Fruit fly (Drosophila melanogaster) whole organism, embryonic: ENCODE measurements around the gene beta4GalT7.

ENCODE experiments used
- Ada2b ChIP-seq: fragments of 200-800 bp; sonication (Bioruptor generic); IDR thresholded peaks from 2 replicates; pipeline ENCODE4 v1.3.6; 2022; ENCODE audit warnings: missing biosample characterization, missing genetic modification characterization
- Adf1 ChIP-seq: fragments of 200-800 bp; sonication (Bioruptor generic); IDR thresholded peaks from 2 replicates; pipeline ENCODE4 v1.3.6; 2022; ENCODE audit warnings: missing biosample characterization, missing genetic modification characterization
- BEAF-32 ChIP-seq: fragments of 200-800 bp; sonication (Bioruptor generic); optimal IDR thresholded peaks from 3 replicates; lab custom pipeline; 2017; ENCODE audit warnings: missing biosample characterization, missing genetic modification characterization, mild to moderate bottlenecking, moderate library complexity, missing genetic modification reagents
- CG10267 ChIP-seq: fragments of 200-800 bp; sonication (Bioruptor generic); optimal IDR thresholded peaks from 2 replicates; lab custom pipeline; 2018; ENCODE audit warnings: missing biosample characterization, mild to moderate bottlenecking, missing genetic modification characterization, moderate library complexity
- CG11723 ChIP-seq: fragments of 200-800 bp; sonication (Bioruptor generic); optimal IDR thresholded peaks from 2 replicates; lab custom pipeline; 2017; ENCODE audit warnings: missing biosample characterization, mild to moderate bottlenecking, missing genetic modification characterization
- CG12391 ChIP-seq: fragments of 200-800 bp; sonication (Bioruptor generic); optimal IDR thresholded peaks from 3 replicates; lab custom pipeline; 2018; ENCODE audit warnings: missing biosample characterization, mild to moderate bottlenecking, missing genetic modification characterization, moderate library complexity
- CG12659 ChIP-seq: fragments of 200-800 bp; sonication (Bioruptor generic); optimal IDR thresholded peaks from 3 replicates; lab custom pipeline; 2017; ENCODE audit warnings: mild to moderate bottlenecking, missing biosample characterization, missing genetic modification reagents, missing genetic modification characterization
- CG13624 ChIP-seq: fragments of 200-800 bp; sonication (Bioruptor generic); optimal IDR thresholded peaks from 2 replicates; lab custom pipeline; 2016; ENCODE audit warnings: missing biosample characterization, missing genetic modification characterization
- CG15073 ChIP-seq: fragments of 200-800 bp; sonication (Bioruptor generic); optimal IDR thresholded peaks from 2 replicates; lab custom pipeline; 2016; ENCODE audit warnings: missing biosample characterization, missing genetic modification characterization
- CG15269 ChIP-seq: fragments of 200-800 bp; sonication (Bioruptor generic); optimal IDR thresholded peaks from 2 replicates; lab custom pipeline; 2018; ENCODE audit warnings: missing biosample characterization, mild to moderate bottlenecking, missing genetic modification characterization, moderate library complexity
- CG1529 ChIP-seq: fragments of 200-800 bp; sonication (Bioruptor generic); optimal IDR thresholded peaks from 3 replicates; lab custom pipeline; 2018; ENCODE audit warnings: missing biosample characterization, missing genetic modification characterization
- CG1603 ChIP-seq: fragments of 200-800 bp; sonication (Bioruptor generic); optimal IDR thresholded peaks from 2 replicates; lab custom pipeline; 2019; ENCODE audit warnings: missing biosample characterization, mild to moderate bottlenecking, missing genetic modification characterization, moderate library complexity
- CG2116 ChIP-seq: fragments of 200-800 bp; sonication (Bioruptor generic); optimal IDR thresholded peaks from 3 replicates; lab custom pipeline; 2018; ENCODE audit warnings: missing biosample characterization, mild to moderate bottlenecking, missing genetic modification characterization
- CG2712 ChIP-seq: fragments of 200-800 bp; optimal IDR thresholded peaks from 3 replicates; lab custom pipeline; 2019; ENCODE audit warnings: missing biosample characterization, mild to moderate bottlenecking, missing genetic modification characterization, moderate library complexity
- CG30020 ChIP-seq: fragments of 200-800 bp; optimal IDR thresholded peaks from 2 replicates; lab custom pipeline; 2019; ENCODE audit warnings: missing biosample characterization, mild to moderate bottlenecking, missing genetic modification characterization, moderate library complexity
- CG34376 ChIP-seq: fragments of 200-800 bp; sonication (Bioruptor generic); optimal IDR thresholded peaks from 2 replicates; lab custom pipeline; 2018; ENCODE audit warnings: missing biosample characterization, mild to moderate bottlenecking, missing genetic modification characterization
- CG3847 ChIP-seq: fragments of 200-800 bp; sonication (Bioruptor generic); IDR thresholded peaks from 2 replicates; pipeline ENCODE4 v1.3.6; 2022; ENCODE audit warnings: missing biosample characterization, missing genetic modification characterization
- CG6683 ChIP-seq: fragments of 200-800 bp; sonication (Bioruptor generic); optimal IDR thresholded peaks from 2 replicates; lab custom pipeline; 2017; ENCODE audit warnings: missing biosample characterization, mild to moderate bottlenecking, missing genetic modification characterization, missing genetic modification reagents
- CG8290 ChIP-seq, 3 experiments: fragments of 200-800 bp; sonication (Bioruptor generic); optimal IDR thresholded peaks; 2 replicates each; lab custom pipeline; 2016 to 2019; ENCODE audit warnings: missing biosample characterization in 3 of 3, missing genetic modification characterization in 3 of 3, mild to moderate bottlenecking in 2 of 3, moderate library complexity in 1 of 3
- CG9609 ChIP-seq: fragments of 200-800 bp; sonication (Bioruptor generic); optimal IDR thresholded peaks from 3 replicates; lab custom pipeline; 2016; ENCODE audit warnings: missing biosample characterization, missing genetic modification characterization
- Dll ChIP-seq: fragments of 200-800 bp; sonication (Bioruptor generic); IDR thresholded peaks from 4 replicates; pipeline ENCODE4 v1.3.6; 2022; ENCODE audit warnings: missing biosample characterization, missing genetic modification characterization; ENCODE audit not compliant: partially characterized antibody
- Doc2 ChIP-seq: fragments of 200-800 bp; sonication (Bioruptor generic); IDR thresholded peaks from 2 replicates; pipeline ENCODE4 v1.3.6; 2022; ENCODE audit warnings: missing biosample characterization, missing genetic modification characterization
- Dref ChIP-seq: fragments of 200-800 bp; sonication (Bioruptor generic); IDR thresholded peaks from 2 replicates; pipeline ENCODE4 v1.3.6; 2022; ENCODE audit warnings: missing biosample characterization, missing genetic modification characterization
- E2f2 ChIP-seq: fragments of 200-800 bp; sonication (Bioruptor generic); IDR thresholded peaks from 2 replicates; pipeline ENCODE4 v1.3.6; 2022; ENCODE audit warnings: missing biosample characterization, missing genetic modification characterization
- Ets97D ChIP-seq: fragments of 200-800 bp; sonication (Bioruptor generic); optimal IDR thresholded peaks from 3 replicates; lab custom pipeline; 2016; ENCODE audit warnings: missing biosample characterization, missing genetic modification characterization
- Hand ChIP-seq: fragments of 200-800 bp; sonication (Bioruptor generic); optimal IDR thresholded peaks from 2 replicates; lab custom pipeline; 2017; ENCODE audit warnings: mild to moderate bottlenecking, missing biosample characterization, missing genetic modification reagents, missing genetic modification characterization
- Kr ChIP-seq: fragments of 200-800 bp; sonication (Bioruptor generic); optimal IDR thresholded peaks from 2 replicates; lab custom pipeline; 2017; ENCODE audit warnings: missing biosample characterization, mild to moderate bottlenecking, missing genetic modification characterization
- Lim3 ChIP-seq: fragments of 200-800 bp; sonication (Bioruptor generic); IDR thresholded peaks from 2 replicates; pipeline ENCODE4 v1.3.6; 2022; ENCODE audit warnings: missing biosample characterization, missing genetic modification characterization
- MESR4 ChIP-seq: fragments of 200-800 bp; sonication (Bioruptor generic); optimal IDR thresholded peaks from 2 replicates; lab custom pipeline; 2018; ENCODE audit warnings: missing biosample characterization, mild to moderate bottlenecking, missing genetic modification characterization, moderate library complexity
- Med ChIP-seq: fragments of 200-800 bp; sonication (Bioruptor generic); peaks from one replicate; lab custom pipeline; 2016; ENCODE audit warnings: missing biosample characterization, missing genetic modification characterization, mild to moderate bottlenecking, inconsistent platforms, moderate library complexity
- Myb ChIP-seq: fragments of 200-800 bp; sonication (Bioruptor generic); optimal IDR thresholded peaks from 2 replicates; lab custom pipeline; 2016; ENCODE audit warnings: missing biosample characterization, missing genetic modification characterization
- NfI ChIP-seq: fragments of 200-800 bp; sonication (Bioruptor generic); optimal IDR thresholded peaks from 3 replicates; lab custom pipeline; 2018; ENCODE audit warnings: missing biosample characterization, mild to moderate bottlenecking, missing genetic modification characterization, moderate library complexity
- Sin3A ChIP-seq: fragments of >200 bp; optimal IDR thresholded peaks from 2 replicates; lab custom pipeline; 2018
- YL-1 ChIP-seq: fragments of 200-800 bp; sonication (Bioruptor generic); optimal IDR thresholded peaks from 3 replicates; lab custom pipeline; 2017; ENCODE audit warnings: missing biosample characterization, mild to moderate bottlenecking, missing genetic modification characterization
- aop ChIP-seq: fragments of 200-800 bp; sonication (Bioruptor generic); IDR thresholded peaks from 2 replicates; pipeline ENCODE4 v1.3.6; 2022; ENCODE audit warnings: missing biosample characterization, missing genetic modification characterization
- chm ChIP-seq: fragments of 200-800 bp; sonication (Bioruptor generic); IDR thresholded peaks from 2 replicates; pipeline ENCODE4 v1.3.6; 2022; ENCODE audit warnings: missing biosample characterization, missing genetic modification characterization
- ci ChIP-seq: fragments of 200-800 bp; sonication (Bioruptor generic); IDR thresholded peaks from 3 replicates; pipeline ENCODE4 v1.3.6; 2022; ENCODE audit warnings: missing biosample characterization, missing genetic modification characterization
- crol ChIP-seq: fragments of 200-800 bp; sonication (Bioruptor generic); IDR thresholded peaks from 2 replicates; pipeline ENCODE4 v1.3.6; 2022; ENCODE audit warnings: missing biosample characterization, missing genetic modification characterization
- crp ChIP-seq, 2 experiments: fragments of 200-800 bp; sonication (Bioruptor generic); optimal IDR thresholded peaks; 2 replicates in 1 of 2; 3 replicates in 1 of 2; lab custom pipeline; 2017; ENCODE audit warnings: missing biosample characterization in 2 of 2, missing genetic modification characterization in 2 of 2, mild to moderate bottlenecking in 1 of 2, moderate library complexity in 1 of 2
- ftz-f1 ChIP-seq: fragments of 200-800 bp; sonication (Bioruptor generic); optimal IDR thresholded peaks from 2 replicates; lab custom pipeline; 2016; ENCODE audit warnings: missing biosample characterization, missing genetic modification characterization
- jing ChIP-seq: fragments of 200-800 bp; sonication (Bioruptor generic); optimal IDR thresholded peaks from 2 replicates; lab custom pipeline; 2018; ENCODE audit warnings: missing biosample characterization, mild to moderate bottlenecking, missing genetic modification characterization
- nom ChIP-seq: fragments of 200-800 bp; sonication (Bioruptor generic); optimal IDR thresholded peaks from 2 replicates; lab custom pipeline; 2017; ENCODE audit warnings: missing biosample characterization, missing genetic modification characterization, mild to moderate bottlenecking, moderate library complexity, missing genetic modification reagents
- p53 ChIP-seq: fragments of 200-800 bp; sonication (Bioruptor generic); optimal IDR thresholded peaks from 2 replicates; lab custom pipeline; 2016; ENCODE audit warnings: missing biosample characterization, missing genetic modification characterization
- slbo ChIP-seq: fragments of 200-800 bp; sonication (Bioruptor generic); IDR thresholded peaks from 2 replicates; pipeline ENCODE4 v1.3.6; 2022; ENCODE audit warnings: missing biosample characterization, missing genetic modification characterization
- stwl ChIP-seq: fragments of 200-800 bp; sonication (Bioruptor generic); optimal IDR thresholded peaks from 3 replicates; lab custom pipeline; 2018; ENCODE audit warnings: missing biosample characterization, mild to moderate bottlenecking, missing genetic modification characterization, moderate library complexity
- zen ChIP-seq: fragments of 200-800 bp; sonication (Bioruptor generic); optimal IDR thresholded peaks from 3 replicates; lab custom pipeline; 2018; ENCODE audit warnings: missing biosample characterization, mild to moderate bottlenecking, missing genetic modification characterization, moderate library complexity

The beta4GalT7 gene

dm6 chr3R:25033142-25033586 is 10.1 kb downstream of the beta4GalT7 start, which contains the start of gene Smg6 (continued):
- TF ChIP-seq CG2116 (GFP tag; lab: Kevin White, UChicago) (peak; percentile 56), Med (peak; percentile 70), CG1603 (tag; lab: Kevin White, UChicago) (no peak), BEAF-32 (peak; percentile 39), CG15269 (tag; lab: Kevin White, UChicago) (no peak), CG2712 (tag; lab: Kevin White, UChicago) (no peak), chm (GFP tag; lab: Robert Waterston, UW) (0 out of 2 replicates have a peak, but pooled peaks have one; percentile 10), Hand (GFP tag; lab: Kevin White, UChicago) (no peak), stwl (tag; lab: Kevin White, UChicago) (peak; percentile 73), Adf1 (peak; percentile 69), CG8290 (GFP tag; optimal IDR thresholded peaks at IDR 0.05; lab: Kevin White, UChicago) (no peak), CG8290 (tag; optimal IDR thresholded peaks at IDR 0.05; lab: Kevin White, UChicago) (no peak), ci (0 out of 3 replicates have a peak, but pooled peaks have one; percentile 21), Doc2 (GFP tag; lab: Robert Waterston, UW) (no peak), CG12391 (tag; lab: Kevin White, UChicago) (no peak), ftz-f1 (GFP tag; lab: Kevin White, UChicago) (peak; percentile 94), MESR4 (GFP tag; lab: Kevin White, UChicago) (peak; percentile 99), CG34376 (GFP tag; lab: Kevin White, UChicago) (peak; percentile 49), aop (no peak), Myb (GFP tag; lab: Kevin White, UChicago) (peak; percentile 59), CG9609 (GFP tag; lab: Kevin White, UChicago) (no peak), CG12659 (peak; percentile 1), zen (peak; percentile 22), jing (GFP tag; lab: Kevin White, UChicago) (no peak), crol (no peak), CG30020 (tag; lab: Kevin White, UChicago) (no peak), Dref (GFP tag; lab: Robert Waterston, UW) (peak; percentile 27; the same call in 1 of the 2 replicates), CG15073 (GFP tag; lab: Kevin White, UChicago) (no peak), CG6683 (GFP tag; lab: Kevin White, UChicago) (no peak), Ada2b (GFP tag; lab: Robert Waterston, UW) (no peak), nom (GFP tag; lab: Kevin White, UChicago) (peak; percentile 37), slbo (GFP tag; lab: Robert Waterston, UW) (no peak), CG13624 (GFP tag; lab: Kevin White, UChicago) (peak; percentile 89), Ets97D (peak; percentile 28), E2f2 (GFP tag; lab: Robert Waterston, UW) (peak; percentile 96), Kr (GFP tag; lab: Kevin White, UChicago) (no peak), Sin3A (peak; percentile 32), NfI (GFP tag; lab: Kevin White, UChicago) (no peak), Lim3 (GFP tag; lab: Robert Waterston, UW) (no peak), CG11723 (GFP tag; lab: Kevin White, UChicago) (no peak), YL-1 (GFP tag; lab: Kevin White, UChicago) (peak; percentile 99), CG3847 (GFP tag; lab: Robert Waterston, UW) (peak; percentile 35; the same call in 1 of the 2 replicates), crp (GFP tag; optimal IDR thresholded peaks at IDR 0.05; lab: Kevin White, UChicago) (peak in 1 of 2 experiments; percentile 18), CG1529 (GFP tag; lab: Kevin White, UChicago) (no peak), Dll (GFP tag; lab: Robert Waterston, UW) (peak; percentile 30; the same call in 1 of the 4 replicates), CG10267 (tag; lab: Kevin White, UChicago) (peak; percentile 46), p53 (GFP tag; lab: Kevin White, UChicago) (no peak)
- TF ChIP-seq, all 482 proteins: peak for 52
